Worm (Caenorhabditis elegans) whole organism, early embryonic: ENCODE data around the gene cpt-4.

Source experiments
- aly-1 ChIP-seq: sonication (generic microtip); optimal IDR thresholded peaks from 2 replicates; lab custom pipeline; 2016; ENCODE audit warnings: missing genetic modification characterization, missing compliant biosample characterization
- ama-1 ChIP-seq: fragments of 150-350 bp; optimal IDR thresholded peaks from 2 replicates; lab custom pipeline; 2014
- ets-7 ChIP-seq: sonication (generic microtip); optimal IDR thresholded peaks from 2 replicates; lab custom pipeline; 2016; ENCODE audit warnings: missing genotype, missing genetic modification characterization, missing compliant biosample characterization
- pes-1 ChIP-seq: fragments of 200-800 bp; sonication (Bioruptor generic); IDR thresholded peaks from 2 replicates; pipeline ENCODE4 v1.3.6; 2022; ENCODE audit warnings: missing genetic modification reagents, missing genetic modification characterization, missing compliant biosample characterization
- scrt-1 ChIP-seq: fragments of 200-800 bp; sonication (Bioruptor generic); IDR thresholded peaks from 2 replicates; pipeline ENCODE4 v1.3.6; 2022; ENCODE audit warnings: missing genetic modification characterization, missing compliant biosample characterization

DNA sequence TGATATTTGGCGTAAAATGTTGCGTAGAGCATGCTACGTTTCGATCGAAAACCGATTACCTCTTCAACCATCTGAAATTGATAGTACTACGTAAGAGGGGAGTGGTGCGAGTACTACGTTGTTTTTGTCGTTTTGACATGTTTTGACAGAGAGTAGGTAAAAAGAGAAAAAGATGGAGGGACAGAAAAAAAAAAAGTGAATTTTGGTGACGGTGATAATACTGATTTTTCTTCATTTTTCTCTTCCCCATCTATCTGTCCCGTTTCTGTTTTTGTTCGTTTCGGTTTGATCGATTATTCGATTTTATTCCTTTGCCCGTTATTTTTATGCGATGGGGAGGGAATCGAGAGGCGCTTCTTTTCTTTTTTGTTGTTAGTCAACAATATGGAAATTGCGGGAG lies 13.4 kb upstream of the cpt-4 start, which contains the start of gene K11D12.8:
- TF ChIP-seq ets-7 (tag; lab: Kevin White, UChicago) = no peak
- no peak for TF ChIP-seq ama-1
- TF ChIP-seq pes-1 (GFP tag; lab: Robert Waterston, UW) = no peak
- TF ChIP-seq scrt-1 (GFP tag; lab: Robert Waterston, UW) = no peak
- no peak for TF ChIP-seq aly-1
